Fruit fly (Drosophila melanogaster): ENCODE results near the gene CG17712.

CG17712 gene

DNA sequence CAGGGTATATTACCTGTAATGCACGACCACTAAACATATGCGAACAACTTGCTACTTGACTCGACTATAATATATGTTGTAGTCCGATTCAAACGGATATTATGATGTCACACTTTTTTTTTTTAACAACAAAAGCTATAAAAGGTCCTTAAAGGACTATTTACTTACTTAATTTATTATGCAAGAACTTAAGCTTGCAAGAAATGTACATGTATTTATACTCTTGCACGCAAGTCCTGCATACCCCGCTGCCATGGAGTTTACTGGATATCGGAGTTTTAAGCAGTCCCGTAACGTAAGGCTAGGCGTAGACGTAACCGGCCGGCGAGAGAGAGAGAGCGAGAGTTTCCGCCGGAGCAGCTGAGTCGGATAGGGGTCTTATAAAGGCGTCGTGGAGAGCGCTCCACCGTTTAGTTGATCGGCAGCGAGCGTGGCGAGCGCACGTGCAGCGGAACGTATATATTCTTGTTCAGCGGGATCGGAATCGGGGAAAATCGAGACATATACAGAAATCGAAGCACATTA lies 14.8 kb downstream of the CG17712 start (continued):
- no peak for TF ChIP-seq prd (optimal IDR thresholded peaks at IDR 0.05)
- peak; percentile 94 for TF ChIP-seq prd (GFP tag; IDR thresholded peaks at IDR 0.05)
- peak; percentile 85 to 92 for TF ChIP-seq Hr51 (GFP tag; optimal IDR thresholded peaks at IDR 0.05)
- peak; percentile 89 for TF ChIP-seq CG4820 (GFP tag; optimal IDR thresholded peaks at IDR 0.05)
- TF ChIP-seq sna (GFP tag; IDR thresholded peaks at IDR 0.05; ENCODE audit: partially characterized antibody): 0 out of 2 replicates have a peak, but pooled peaks have one; percentile 14
- peak; percentile 84 for TF ChIP-seq CG9876 (GFP tag; optimal IDR thresholded peaks at IDR 0.05)
- TF ChIP-seq br (optimal IDR thresholded peaks at IDR 0.05): no peak
- peak; percentile 90 for TF ChIP-seq CG18262 (tag; optimal IDR thresholded peaks at IDR 0.05)
- peak; percentile 86 for TF ChIP-seq ttk (GFP tag; IDR thresholded peaks at IDR 0.05)
- 0 out of 2 replicates have a peak, but pooled peaks have one; percentile 29 for TF ChIP-seq CG1024 (GFP tag; IDR thresholded peaks at IDR 0.05)
- peak; percentile 93 for TF ChIP-seq Hsf (GFP tag; optimal IDR thresholded peaks at IDR 0.05)
- TF ChIP-seq CoRest (tag; optimal IDR thresholded peaks at IDR 0.05): peak; percentile 87
- TF ChIP-seq CG14441 (GFP tag; IDR thresholded peaks at IDR 0.05): peak; percentile 83
- TF ChIP-seq gro (GFP tag; optimal IDR thresholded peaks at IDR 0.05): peak; percentile 68
- TF ChIP-seq CG6654 (GFP tag; optimal IDR thresholded peaks at IDR 0.05): peak; percentile 58
- TF ChIP-seq inv (GFP tag; IDR thresholded peaks at IDR 0.05; ENCODE audit: partially characterized antibody): no peak
- TF ChIP-seq D19A (tag; optimal IDR thresholded peaks at IDR 0.05): peak; percentile 85
- peak; percentile 85 for TF ChIP-seq disco-r (GFP tag; optimal IDR thresholded peaks at IDR 0.05)
- peak; percentile 82 for TF ChIP-seq CG31224 (GFP tag; IDR thresholded peaks at IDR 0.05)
- TF ChIP-seq Atf6 (GFP tag; IDR thresholded peaks at IDR 0.05): peak; percentile 84
- TF ChIP-seq vvl (GFP tag; IDR thresholded peaks at IDR 0.05): peak; percentile 90
- TF ChIP-seq CG1792 (GFP tag; optimal IDR thresholded peaks at IDR 0.05): peak; percentile 74
- TF ChIP-seq toy (GFP tag; IDR thresholded peaks at IDR 0.05): peak; percentile 54
- TF ChIP-seq Jarid2 (GFP tag; optimal IDR thresholded peaks at IDR 0.05): peak; percentile 96
- TF ChIP-seq Nf-YC (tag; optimal IDR thresholded peaks at IDR 0.05): no peak
- peak; percentile 85 for TF ChIP-seq klu (GFP tag; IDR thresholded peaks at IDR 0.05)
- peak; percentile 62 for TF ChIP-seq bbx (GFP tag; IDR thresholded peaks at IDR 0.05; ENCODE audit: partially characterized antibody)
- TF ChIP-seq lbe (GFP tag; optimal IDR thresholded peaks at IDR 0.05): no peak
- no peak for TF ChIP-seq wek (GFP tag; optimal IDR thresholded peaks at IDR 0.05)
- TF ChIP-seq scrt (GFP tag; optimal IDR thresholded peaks at IDR 0.05): peak; percentile 67
- peak; percentile 87 for TF ChIP-seq CG6272 (GFP tag; IDR thresholded peaks at IDR 0.05)
- peak; percentile 60 for TF ChIP-seq CG11723 (GFP tag; optimal IDR thresholded peaks at IDR 0.05)
- peak; percentile 88 for TF ChIP-seq CG4424 (GFP tag; optimal IDR thresholded peaks at IDR 0.05)
- TF ChIP-seq CG2116 (GFP tag; optimal IDR thresholded peaks at IDR 0.05): peak; percentile 59
- peak; percentile 77 for TF ChIP-seq CG1233 (GFP tag; optimal IDR thresholded peaks at IDR 0.05)
- TF ChIP-seq Rfx (GFP tag; IDR thresholded peaks at IDR 0.05): peak; percentile 68
- peak; percentile 83 for TF ChIP-seq Hmx (GFP tag; optimal IDR thresholded peaks at IDR 0.05)
- peak; percentile 86 for TF ChIP-seq CG9609 (GFP tag; optimal IDR thresholded peaks at IDR 0.05)
- peak; percentile 90 for TF ChIP-seq CG8944 (GFP tag; optimal IDR thresholded peaks at IDR 0.05)
- TF ChIP-seq YL-1 (GFP tag; optimal IDR thresholded peaks at IDR 0.05): no peak
- TF ChIP-seq CG6765 (GFP tag; optimal IDR thresholded peaks at IDR 0.05): peak; percentile 22
- no peak for TF ChIP-seq hbn (GFP tag; IDR thresholded peaks at IDR 0.05; ENCODE audit: partially characterized antibody)
- peak; percentile 62 for TF ChIP-seq CG9817 (tag; optimal IDR thresholded peaks at IDR 0.05)
- TF ChIP-seq HLHmδ (GFP tag; optimal IDR thresholded peaks at IDR 0.05): peak; percentile 41
- peak; percentile 78 for TF ChIP-seq CG7839 (tag; optimal IDR thresholded peaks at IDR 0.05)
- TF ChIP-seq CG14050 (GFP tag; IDR thresholded peaks at IDR 0.05): peak; percentile 80
- TF ChIP-seq CG10147 (GFP tag; optimal IDR thresholded peaks at IDR 0.05): peak; percentile 66
- peak; percentile 88 for TF ChIP-seq CG34422 (GFP tag; IDR thresholded peaks at IDR 0.05)
- no peak for TF ChIP-seq Dip2 (GFP tag; IDR thresholded peaks at IDR 0.05)
- TF ChIP-seq CG17328 (GFP tag; IDR thresholded peaks at IDR 0.05): peak; percentile 77
- peak; percentile 92 for TF ChIP-seq lmd (GFP tag; IDR thresholded peaks at IDR 0.05)
